Worm (Caenorhabditis elegans): Measurements from ENCODE around the gene Y7A5A.2.

DNA sequence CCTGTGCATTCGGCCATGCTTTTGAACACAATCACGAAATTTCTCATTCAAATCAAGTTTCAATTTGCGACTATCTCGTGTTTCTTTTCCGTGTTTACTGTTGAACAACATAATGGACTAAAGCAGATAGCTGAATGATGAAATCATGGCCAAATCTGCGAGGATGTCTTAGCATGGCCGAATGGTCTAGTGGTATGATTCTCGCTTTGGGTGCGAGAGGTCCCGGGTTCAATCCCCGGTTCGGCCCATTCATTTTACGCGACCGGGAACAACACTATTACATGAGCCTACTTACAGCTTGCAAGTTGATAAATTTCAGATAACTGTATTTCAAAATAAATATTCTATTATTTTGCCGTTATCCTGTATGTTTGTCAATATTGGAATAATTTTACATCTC lies 21.3 kb downstream of the Y7A5A.2 start:
- TF ChIP-seq nhr-20 (tag; optimal IDR thresholded peaks at IDR 0.05) (no peak), zag-1 (tag; optimal IDR thresholded peaks at IDR 0.05) (no peak), rnt-1 (tag; optimal IDR thresholded peaks at IDR 0.05) (no peak), pax-3 (tag; optimal IDR thresholded peaks at IDR 0.05) (no peak), nhr-77 (tag; optimal IDR thresholded peaks at IDR 0.05) (no peak), nhr-71 (tag; optimal IDR thresholded peaks at IDR 0.05) (no peak), dsc-1 (tag; optimal IDR thresholded peaks at IDR 0.05) (no peak), ces-1 (GFP tag; optimal IDR thresholded peaks at IDR 0.05) (no peak), ceh-82 (tag; optimal IDR thresholded peaks at IDR 0.05) (no peak), C16A3.4 (tag; optimal IDR thresholded peaks at IDR 0.05) (no peak), fkh-10 (GFP tag; optimal IDR thresholded peaks at IDR 0.05) (no peak), mdl-1 (tag; optimal IDR thresholded peaks at IDR 0.05) (no peak)

Measured in whole organism, L1 larva.